Worm (Caenorhabditis elegans) whole organism, L1 larva: ENCODE measurements around the gene spc-1.
A peak's percentile ranks its signal among the peaks of the same experiment; 100 is the strongest.

Experiments
- C04F5.9 ChIP-seq: sonication (generic microtip); optimal IDR thresholded peaks from 2 replicates; lab custom pipeline; 2016; ENCODE audit warnings: missing genetic modification characterization, missing compliant biosample characterization
- C16A3.4 ChIP-seq: fragments of 150-350 bp; optimal IDR thresholded peaks from 2 replicates; lab custom pipeline; 2014; ENCODE audit warnings: missing biosample characterization, missing genetic modification characterization
- C34B4.2 ChIP-seq: sonication (generic microtip); optimal IDR thresholded peaks from 2 replicates; lab custom pipeline; 2017; ENCODE audit warnings: mild to moderate bottlenecking, missing genetic modification characterization, missing compliant biosample characterization
- aha-1 ChIP-seq: fragments of 150-350 bp; optimal IDR thresholded peaks from 2 replicates; lab custom pipeline; 2014; ENCODE audit warnings: missing biosample characterization, missing genetic modification characterization
- alr-1 ChIP-seq: fragments of 200-800 bp; sonication (Bioruptor generic); optimal IDR thresholded peaks from 2 replicates; lab custom pipeline; 2018; ENCODE audit warnings: borderline replicate concordance, mild to moderate bottlenecking, missing genetic modification characterization, missing compliant biosample characterization
- blmp-1 ChIP-seq: fragments of 150-350 bp; optimal IDR thresholded peaks from 2 replicates; lab custom pipeline; 2014; ENCODE audit warnings: missing biosample characterization, missing genetic modification characterization
- ceh-82 ChIP-seq, 3 experiments: fragments of 150-350 bp in 1 of 3; sonication (generic microtip) in 2 of 3; optimal IDR thresholded peaks; 2 replicates each; lab custom pipeline; 2014 to 2017; ENCODE audit warnings: missing biosample characterization in 3 of 3, missing genetic modification characterization in 3 of 3
- ceh-88 ChIP-seq: fragments of 200-800 bp; sonication (Bioruptor generic); IDR thresholded peaks from 2 replicates; pipeline ENCODE4 v1.3.6; 2022; ENCODE audit warnings: missing genetic modification characterization, missing compliant biosample characterization
- ceh-90 ChIP-seq: sonication (generic microtip); optimal IDR thresholded peaks from 2 replicates; lab custom pipeline; 2016; ENCODE audit warnings: missing genetic modification characterization, missing compliant biosample characterization
- efl-3 ChIP-seq: fragments of 200-800 bp; sonication (Bioruptor generic); optimal IDR thresholded peaks from 2 replicates; lab custom pipeline; 2018; ENCODE audit warnings: mild to moderate bottlenecking, missing genetic modification characterization, missing compliant biosample characterization
- egl-27 ChIP-seq, 2 experiments: fragments of 150-350 bp in 1 of 2; sonication (generic microtip); optimal IDR thresholded peaks; 3 replicates each; lab custom pipeline; 2017 to 2018; ENCODE audit warnings: missing biosample characterization in 2 of 2, missing genetic modification characterization in 2 of 2, missing genetic modification reagents in 2 of 2
- fos-1 ChIP-seq: fragments of 150-350 bp; optimal IDR thresholded peaks from 2 replicates; lab custom pipeline; 2014; ENCODE audit warnings: missing biosample characterization, missing genetic modification characterization
- hlh-17 ChIP-seq: fragments of 200-800 bp; sonication (Bioruptor generic); optimal IDR thresholded peaks from 2 replicates; lab custom pipeline; 2018; ENCODE audit warnings: missing genetic modification characterization, mild to moderate bottlenecking, missing compliant biosample characterization, moderate library complexity, borderline replicate concordance
- hpl-2 ChIP-seq: fragments of 150-350 bp; optimal IDR thresholded peaks from 2 replicates; lab custom pipeline; 2014; ENCODE audit warnings: missing biosample characterization, missing genetic modification reagents, missing genetic modification characterization
- irx-1 ChIP-seq: sonication (generic microtip); optimal IDR thresholded peaks from 2 replicates; lab custom pipeline; 2016; ENCODE audit warnings: missing genetic modification characterization, missing compliant biosample characterization
- isw-1 ChIP-seq: fragments of 200-800 bp; sonication (Bioruptor generic); IDR thresholded peaks from 2 replicates; pipeline ENCODE4 v1.3.6; 2022; ENCODE audit warnings: missing genetic modification characterization, missing compliant biosample characterization
- jun-1 ChIP-seq: fragments of 150-350 bp; optimal IDR thresholded peaks from 2 replicates; lab custom pipeline; 2014; ENCODE audit warnings: missing biosample characterization, missing genetic modification reagents, missing genetic modification characterization
- lin-13 ChIP-seq: fragments of 150-350 bp; optimal IDR thresholded peaks from 2 replicates; lab custom pipeline; 2014; ENCODE audit warnings: missing biosample characterization, missing genetic modification reagents, missing genetic modification characterization
- lin-15B ChIP-seq: fragments of 150-350 bp; sonication (generic microtip); optimal IDR thresholded peaks from 3 replicates; lab custom pipeline; 2014; ENCODE audit warnings: missing biosample characterization, missing genetic modification characterization
- lin-39 ChIP-seq: fragments of 150-350 bp; optimal IDR thresholded peaks from 2 replicates; lab custom pipeline; 2014; ENCODE audit warnings: missing biosample characterization, missing genetic modification reagents, missing genetic modification characterization
- lir-3 ChIP-seq: sonication (generic microtip); optimal IDR thresholded peaks from 2 replicates; lab custom pipeline; 2016; ENCODE audit warnings: mild to moderate bottlenecking, missing genetic modification characterization, moderate library complexity, missing compliant biosample characterization; ENCODE audit not compliant: poor library complexity
- lsy-2 ChIP-seq, 2 experiments: fragments of 150-350 bp; optimal IDR thresholded peaks; 2 replicates each; lab custom pipeline; 2014; ENCODE audit warnings: missing biosample characterization in 2 of 2, missing genetic modification characterization in 2 of 2
- mdl-1 ChIP-seq, 2 experiments: fragments of 150-350 bp; optimal IDR thresholded peaks; 2 replicates each; lab custom pipeline; 2014 to 2017; ENCODE audit warnings: missing biosample characterization in 2 of 2, missing genetic modification characterization in 2 of 2, inconsistent platforms in 1 of 2
- mef-2 ChIP-seq: fragments of 150-350 bp; optimal IDR thresholded peaks from 2 replicates; lab custom pipeline; 2014; ENCODE audit warnings: missing biosample characterization, missing genetic modification characterization
- nhr-11 ChIP-seq: fragments of 150-350 bp; optimal IDR thresholded peaks from 2 replicates; lab custom pipeline; 2014; ENCODE audit warnings: missing biosample characterization, missing genetic modification characterization
- nhr-12 ChIP-seq: sonication (generic microtip); optimal IDR thresholded peaks from 2 replicates; lab custom pipeline; 2017; ENCODE audit warnings: missing biosample characterization, missing genetic modification characterization
- nhr-19 ChIP-seq: fragments of 200-800 bp; sonication (Bioruptor generic); conservative IDR thresholded peaks from 2 replicates; pipeline ENCODE4 v1.3.6; 2022; ENCODE audit warnings: missing genetic modification characterization, missing compliant biosample characterization
- nhr-71 ChIP-seq: sonication (generic microtip); optimal IDR thresholded peaks from 2 replicates; lab custom pipeline; 2016; ENCODE audit warnings: mild to moderate bottlenecking, missing genetic modification characterization, moderate library complexity, missing compliant biosample characterization
- nhr-76 ChIP-seq: sonication (generic microtip); optimal IDR thresholded peaks from 2 replicates; lab custom pipeline; 2017; ENCODE audit warnings: missing biosample characterization, missing genetic modification characterization
- nhr-77 ChIP-seq: fragments of 150-350 bp; optimal IDR thresholded peaks from 2 replicates; lab custom pipeline; 2014; ENCODE audit warnings: missing biosample characterization, missing genetic modification characterization
- nhr-85 ChIP-seq: sonication (generic microtip); peaks from one replicate; lab custom pipeline; 2016; ENCODE audit warnings: missing genetic modification characterization, inconsistent platforms, missing compliant biosample characterization
- nhr-90 ChIP-seq: sonication (generic microtip); optimal IDR thresholded peaks from 2 replicates; lab custom pipeline; 2016; ENCODE audit warnings: mild to moderate bottlenecking, missing genetic modification characterization, missing compliant biosample characterization; ENCODE audit not compliant: poor library complexity
- pax-3 ChIP-seq: fragments of 200-800 bp; sonication (Bioruptor generic); optimal IDR thresholded peaks from 2 replicates; lab custom pipeline; 2018; ENCODE audit warnings: mild to moderate bottlenecking, missing genetic modification characterization, moderate library complexity, missing compliant biosample characterization
- rnt-1 ChIP-seq: sonication (generic microtip); optimal IDR thresholded peaks from 2 replicates; lab custom pipeline; 2016; ENCODE audit warnings: mild to moderate bottlenecking, missing genetic modification characterization, moderate library complexity, missing compliant biosample characterization
- skn-1 ChIP-seq: fragments of 150-350 bp; optimal IDR thresholded peaks from 2 replicates; lab custom pipeline; 2014; ENCODE audit warnings: missing biosample characterization, missing genetic modification characterization
- snu-23 ChIP-seq: sonication (generic microtip); optimal IDR thresholded peaks from 2 replicates; lab custom pipeline; 2016; ENCODE audit warnings: missing genetic modification characterization, missing compliant biosample characterization
- sptf-1 ChIP-seq: fragments of 150-350 bp; optimal IDR thresholded peaks from 2 replicates; lab custom pipeline; 2014; ENCODE audit warnings: missing biosample characterization, missing genetic modification characterization
- sup-37 ChIP-seq: fragments of 200-800 bp; sonication (Bioruptor generic); optimal IDR thresholded peaks from 2 replicates; lab custom pipeline; 2018; ENCODE audit warnings: mild to moderate bottlenecking, missing genetic modification characterization, missing compliant biosample characterization
- swsn-7 ChIP-seq: sonication (generic microtip); optimal IDR thresholded peaks from 2 replicates; lab custom pipeline; 2016; ENCODE audit warnings: missing genetic modification characterization, missing compliant biosample characterization
- unc-130 ChIP-seq: fragments of 150-350 bp; optimal IDR thresholded peaks from 2 replicates; lab custom pipeline; 2017; ENCODE audit warnings: missing biosample characterization, missing genetic modification characterization, inconsistent platforms
- unc-30 ChIP-seq: sonication (generic microtip); optimal IDR thresholded peaks from 2 replicates; lab custom pipeline; 2017; ENCODE audit warnings: missing biosample characterization, missing genetic modification characterization
- unc-98 ChIP-seq: fragments of 200-800 bp; sonication (Bioruptor generic); IDR thresholded peaks from 2 replicates; pipeline ENCODE4 v1.3.6; 2022; ENCODE audit warnings: missing genetic modification characterization, missing compliant biosample characterization
- vab-15 ChIP-seq: sonication (generic microtip); optimal IDR thresholded peaks from 2 replicates; lab custom pipeline; 2017; ENCODE audit warnings: missing genotype, mild to moderate bottlenecking, missing genetic modification characterization, missing compliant biosample characterization
- xbp-1 ChIP-seq: sonication (generic microtip); optimal IDR thresholded peaks from 2 replicates; lab custom pipeline; 2016; ENCODE audit warnings: missing genetic modification characterization, missing compliant biosample characterization
- zip-4 ChIP-seq: fragments of 200-800 bp; sonication (Bioruptor generic); optimal IDR thresholded peaks from 2 replicates; lab custom pipeline; 2018; ENCODE audit warnings: mild to moderate bottlenecking, missing genetic modification characterization, moderate library complexity, missing compliant biosample characterization

Gene spc-1

DNA sequence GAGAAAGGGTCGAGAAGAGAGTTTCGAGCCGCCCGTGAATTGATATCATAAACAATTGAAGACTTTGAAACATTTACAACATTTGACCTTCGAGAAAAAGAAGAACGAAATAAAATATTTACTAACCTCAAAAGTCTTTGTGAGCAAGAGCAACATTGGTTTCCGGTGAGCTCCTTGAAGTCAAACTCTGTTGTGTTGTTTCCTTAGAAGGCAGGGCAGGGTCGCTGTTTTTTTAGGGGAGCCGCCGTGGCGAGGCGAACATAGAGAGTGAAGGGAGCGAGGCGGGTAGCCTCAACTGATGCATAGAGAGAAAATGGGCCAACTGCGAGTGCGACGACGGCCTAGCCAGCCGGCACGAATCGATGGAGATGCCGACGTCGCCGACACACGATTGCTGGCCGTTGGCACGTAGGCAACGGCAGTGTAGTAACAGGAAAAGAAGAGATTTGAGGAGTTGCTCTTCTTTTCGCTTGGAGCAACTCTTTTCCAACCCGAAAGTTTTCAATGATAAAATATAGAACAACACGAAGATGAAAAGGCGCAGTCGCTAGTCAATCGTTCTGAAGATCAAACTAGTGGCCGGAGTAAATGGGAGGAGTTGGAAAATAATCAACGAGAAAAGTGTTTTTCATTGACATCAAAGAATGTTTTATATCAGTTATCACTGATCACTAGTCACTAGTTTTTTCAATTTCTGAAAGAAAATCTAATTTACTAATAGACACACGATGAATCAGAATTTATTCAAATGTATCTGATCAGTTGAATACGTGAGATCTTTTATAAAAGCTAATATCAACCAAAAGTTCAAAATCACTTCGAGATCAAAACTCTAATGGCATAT is 10.6 kb downstream of the spc-1 start, which contains the start of gene mai-1 (continued):
- TF ChIP-seq C34B4.2 (tag; lab: Kevin White, UChicago), result no peak
- TF ChIP-seq ceh-90 (tag; lab: Kevin White, UChicago), result no peak
- no peak for TF ChIP-seq nhr-76 (tag; lab: Kevin White, UChicago)
- no peak for TF ChIP-seq unc-30 (tag; lab: Kevin White, UChicago)
- no peak for TF ChIP-seq unc-98 (GFP tag; lab: Robert Waterston, UW)
- TF ChIP-seq lin-39 (tag; lab: Kevin White, UChicago), result no peak
- TF ChIP-seq sptf-1 (tag; lab: Kevin White, UChicago), result no peak
- peak; percentile 95 for TF ChIP-seq aha-1 (tag; lab: Kevin White, UChicago)
- TF ChIP-seq jun-1 (tag; lab: Kevin White, UChicago), result no peak
- peak; percentile 31 for TF ChIP-seq nhr-85
- TF ChIP-seq rnt-1 (tag; lab: Kevin White, UChicago), result peak; percentile 60
- TF ChIP-seq skn-1 (tag; lab: Kevin White, UChicago), result no peak
- TF ChIP-seq lin-15B (tag; lab: Kevin White, UChicago), result no peak
- peak; percentile 24 for TF ChIP-seq lir-3
- no peak for TF ChIP-seq sup-37 (GFP tag; lab: Kevin White, UChicago)
- TF ChIP-seq nhr-11, result no peak
- TF ChIP-seq mef-2 (tag; lab: Kevin White, UChicago), result peak; percentile 20
- no peak for TF ChIP-seq irx-1 (tag; lab: Kevin White, UChicago)
- no peak for TF ChIP-seq nhr-77 (tag; lab: Kevin White, UChicago)
- TF ChIP-seq efl-3 (GFP tag; lab: Kevin White, UChicago), result no peak
- TF ChIP-seq alr-1 (tag; lab: Kevin White, UChicago), result no peak
- TF ChIP-seq C16A3.4 (tag; lab: Kevin White, UChicago), result no peak
- TF ChIP-seq nhr-90 (tag; lab: Kevin White, UChicago), result peak; percentile 15
- peak; percentile 57 for TF ChIP-seq snu-23 (GFP tag; lab: Kevin White, UChicago)
- no peak for TF ChIP-seq zip-4 (GFP tag; lab: Kevin White, UChicago)
- no peak for TF ChIP-seq vab-15
- TF ChIP-seq ceh-82 (tag; optimal IDR thresholded peaks at IDR 0.05; lab: Kevin White, UChicago), result peak; percentile 20 to 73 (median 23)
- TF ChIP-seq egl-27 (tag; optimal IDR thresholded peaks at IDR 0.05; lab: Kevin White, UChicago), result no peak
- no peak for TF ChIP-seq hlh-17 (GFP tag; lab: Kevin White, UChicago)
- TF ChIP-seq nhr-12 (tag; lab: Kevin White, UChicago), result no peak
- no peak for TF ChIP-seq fos-1 (tag; lab: Kevin White, UChicago)
- no peak for TF ChIP-seq isw-1
- TF ChIP-seq swsn-7 (tag; lab: Kevin White, UChicago), result peak; percentile 65
- TF ChIP-seq nhr-71, result peak; percentile 70
- no peak for TF ChIP-seq lin-13 (GFP tag; lab: Kevin White, UChicago)
- TF ChIP-seq nhr-19 (GFP tag; lab: Robert Waterston, UW), result peak; percentile 65
- TF ChIP-seq hpl-2 (GFP tag; lab: Kevin White, UChicago), result no peak
- TF ChIP-seq pax-3, result no peak
- no peak for TF ChIP-seq blmp-1 (tag; lab: Kevin White, UChicago)
- no peak for TF ChIP-seq unc-130 (tag; lab: Kevin White, UChicago)
- peak; percentile 42 for TF ChIP-seq xbp-1 (tag; lab: Kevin White, UChicago)
- TF ChIP-seq ceh-88, result peak; percentile 42; the same call in 1 of the 2 replicates
- no peak for TF ChIP-seq C04F5.9 (tag; lab: Kevin White, UChicago)
- TF ChIP-seq mdl-1 (tag; optimal IDR thresholded peaks at IDR 0.05; lab: Kevin White, UChicago), result peak in 1 of 2 experiments; percentile 24
- TF ChIP-seq lsy-2 (tag; optimal IDR thresholded peaks at IDR 0.05; lab: Kevin White, UChicago), result peak in 1 of 2 experiments; percentile 12
